Fruit fly (Drosophila melanogaster) whole organism, prepupa: ENCODE data around the gene Lmpt.

Experiments
- Blimp-1 ChIP-seq: fragments of 200-800 bp; sonication (Bioruptor generic); optimal IDR thresholded peaks from 3 replicates; lab custom pipeline; 2017; ENCODE audit warnings: missing biosample characterization, missing genetic modification characterization, mild to moderate bottlenecking, moderate library complexity, missing genetic modification reagents
- CG10631 ChIP-seq: fragments of 200-800 bp; sonication (Bioruptor generic); optimal IDR thresholded peaks from 2 replicates; lab custom pipeline; 2016; ENCODE audit warnings: missing biosample characterization, missing genetic modification characterization
- CG10669 ChIP-seq: fragments of 200-800 bp; sonication (Bioruptor generic); optimal IDR thresholded peaks from 3 replicates; lab custom pipeline; 2018; ENCODE audit warnings: missing biosample characterization, mild to moderate bottlenecking, missing genetic modification characterization, moderate library complexity
- CG11762 ChIP-seq: fragments of 200-800 bp; sonication (Bioruptor generic); optimal IDR thresholded peaks from 3 replicates; lab custom pipeline; 2016; ENCODE audit warnings: missing biosample characterization, missing genetic modification characterization; ENCODE audit not compliant: insufficient read depth
- CG15336 ChIP-seq: fragments of 200-800 bp; sonication (Bioruptor generic); IDR thresholded peaks from 2 replicates; pipeline ENCODE4 v1.3.6; 2022; ENCODE audit warnings: missing biosample characterization, missing genetic modification characterization
- CG16779 ChIP-seq: fragments of 200-800 bp; sonication (Bioruptor generic); optimal IDR thresholded peaks from 3 replicates; lab custom pipeline; 2017; ENCODE audit warnings: missing biosample characterization, mild to moderate bottlenecking, missing genetic modification characterization
- CG31627 ChIP-seq: fragments of 200-800 bp; sonication (Bioruptor generic); optimal IDR thresholded peaks from 3 replicates; lab custom pipeline; 2016; ENCODE audit warnings: missing biosample characterization, missing genetic modification characterization
- CG32006 ChIP-seq: fragments of 200-800 bp; sonication (Bioruptor generic); optimal IDR thresholded peaks from 3 replicates; lab custom pipeline; 2017; ENCODE audit warnings: missing biosample characterization, mild to moderate bottlenecking, missing genetic modification characterization
- CG34406 ChIP-seq: fragments of 200-800 bp; sonication (Bioruptor generic); optimal IDR thresholded peaks from 3 replicates; lab custom pipeline; 2016; ENCODE audit warnings: missing biosample characterization, missing genetic modification characterization
- CG3919 ChIP-seq: fragments of 200-800 bp; sonication (Bioruptor generic); optimal IDR thresholded peaks from 3 replicates; lab custom pipeline; 2016; ENCODE audit warnings: missing biosample characterization, missing genetic modification characterization
- CG4318 ChIP-seq: fragments of 200-800 bp; sonication (Bioruptor generic); optimal IDR thresholded peaks from 3 replicates; lab custom pipeline; 2017; ENCODE audit warnings: missing biosample characterization, mild to moderate bottlenecking, missing genetic modification characterization
- CG6163 ChIP-seq: fragments of 200-800 bp; sonication (Bioruptor generic); IDR thresholded peaks from 3 replicates; pipeline ENCODE4 v1.3.6; 2022; ENCODE audit warnings: missing biosample characterization, missing genetic modification characterization
- CG6808 ChIP-seq: fragments of 200-800 bp; sonication (Bioruptor generic); optimal IDR thresholded peaks from 3 replicates; lab custom pipeline; 2017; ENCODE audit warnings: missing biosample characterization, missing genetic modification characterization, mild to moderate bottlenecking, moderate library complexity, missing genetic modification reagents
- CG7368 ChIP-seq: fragments of 200-800 bp; sonication (Bioruptor generic); optimal IDR thresholded peaks from 3 replicates; lab custom pipeline; 2016; ENCODE audit warnings: missing biosample characterization, missing genetic modification characterization
- CG8119 ChIP-seq: fragments of 200-800 bp; sonication (Bioruptor generic); IDR thresholded peaks from 3 replicates; pipeline ENCODE4 v1.3.6; 2022; ENCODE audit warnings: missing biosample characterization, missing genetic modification characterization
- CG8319 ChIP-seq: fragments of 200-800 bp; sonication (Bioruptor generic); optimal IDR thresholded peaks from 3 replicates; lab custom pipeline; 2016; ENCODE audit warnings: missing biosample characterization, missing genetic modification characterization
- CG8632 ChIP-seq: fragments of 200-800 bp; sonication (Bioruptor generic); optimal IDR thresholded peaks from 3 replicates; lab custom pipeline; 2016; ENCODE audit warnings: missing biosample characterization, missing genetic modification characterization
- Eip78C ChIP-seq: fragments of 200-800 bp; sonication (Bioruptor generic); peaks from one replicate; lab custom pipeline; 2016; ENCODE audit warnings: missing biosample characterization, missing genetic modification characterization
- Ets21C ChIP-seq: fragments of 200-800 bp; sonication (Bioruptor generic); optimal IDR thresholded peaks from 3 replicates; lab custom pipeline; 2016; ENCODE audit warnings: missing biosample characterization, missing genetic modification characterization
- Gug ChIP-seq: fragments of 200-800 bp; sonication (Bioruptor generic); IDR thresholded peaks from 2 replicates; pipeline ENCODE4 v1.3.6; 2022; ENCODE audit warnings: missing biosample characterization, missing genetic modification characterization
- Hr4 ChIP-seq: fragments of 200-800 bp; sonication (Bioruptor generic); optimal IDR thresholded peaks from 3 replicates; lab custom pipeline; 2016; ENCODE audit warnings: missing biosample characterization, missing genetic modification characterization
- Met ChIP-seq: fragments of 200-800 bp; sonication (Bioruptor generic); optimal IDR thresholded peaks from 3 replicates; lab custom pipeline; 2016; ENCODE audit warnings: missing biosample characterization, missing genetic modification characterization
- Smox ChIP-seq: fragments of 200-800 bp; sonication (Bioruptor generic); optimal IDR thresholded peaks from 3 replicates; lab custom pipeline; 2016; ENCODE audit warnings: missing biosample characterization, missing genetic modification characterization
- Sox102F ChIP-seq: fragments of 200-800 bp; sonication (Bioruptor generic); optimal IDR thresholded peaks from 2 replicates; lab custom pipeline; 2016; ENCODE audit warnings: missing biosample characterization, mild to moderate bottlenecking, missing genetic modification characterization
- Sox14 ChIP-seq: fragments of 200-800 bp; sonication (Bioruptor generic); optimal IDR thresholded peaks from 3 replicates; lab custom pipeline; 2016; ENCODE audit warnings: missing biosample characterization, missing genetic modification characterization
- Sox15 ChIP-seq: fragments of 200-800 bp; sonication (Bioruptor generic); optimal IDR thresholded peaks from 3 replicates; lab custom pipeline; 2016; ENCODE audit warnings: missing biosample characterization, missing genetic modification characterization
- acj6 ChIP-seq: fragments of 200-800 bp; sonication (Bioruptor generic); optimal IDR thresholded peaks from 3 replicates; lab custom pipeline; 2016; ENCODE audit warnings: missing biosample characterization, missing genetic modification characterization
- cyc ChIP-seq: fragments of 200-800 bp; sonication (Bioruptor generic); optimal IDR thresholded peaks from 3 replicates; lab custom pipeline; 2016; ENCODE audit warnings: missing biosample characterization, missing genetic modification characterization
- dac ChIP-seq: fragments of 200-800 bp; sonication (Bioruptor generic); optimal IDR thresholded peaks from 2 replicates; lab custom pipeline; 2017; ENCODE audit warnings: missing biosample characterization, mild to moderate bottlenecking, missing genetic modification characterization
- dsx ChIP-seq: fragments of 200-800 bp; optimal IDR thresholded peaks from 3 replicates; lab custom pipeline; 2019; ENCODE audit warnings: missing biosample characterization, mild to moderate bottlenecking, missing genetic modification characterization, moderate library complexity; ENCODE audit not compliant: poor library complexity, severe bottlenecking
- eg ChIP-seq: fragments of 200-800 bp; sonication (Bioruptor generic); IDR thresholded peaks from 3 replicates; pipeline ENCODE4 v1.3.6; 2022; ENCODE audit warnings: missing biosample characterization, missing genetic modification characterization
- esn ChIP-seq: fragments of 200-800 bp; sonication (Bioruptor generic); optimal IDR thresholded peaks from 2 replicates; lab custom pipeline; 2016; ENCODE audit warnings: missing biosample characterization, mild to moderate bottlenecking, missing genetic modification characterization, moderate library complexity
- fkh ChIP-seq: fragments of 200-800 bp; sonication (Bioruptor generic); optimal IDR thresholded peaks from 3 replicates; lab custom pipeline; 2017; ENCODE audit warnings: missing biosample characterization, mild to moderate bottlenecking, missing genetic modification characterization, moderate library complexity
- net ChIP-seq: fragments of 200-800 bp; sonication (Bioruptor generic); optimal IDR thresholded peaks from 3 replicates; lab custom pipeline; 2016; ENCODE audit warnings: missing biosample characterization, missing genetic modification characterization
- spab ChIP-seq: fragments of 200-800 bp; sonication (Bioruptor generic); optimal IDR thresholded peaks from 2 replicates; lab custom pipeline; 2017; ENCODE audit warnings: missing biosample characterization, mild to moderate bottlenecking, missing genetic modification characterization, missing genetic modification reagents
- svp ChIP-seq: fragments of 200-800 bp; sonication (Bioruptor generic); peaks from one replicate; lab custom pipeline; 2016; ENCODE audit warnings: missing biosample characterization, missing genetic modification characterization
- topi ChIP-seq: fragments of 200-800 bp; sonication (Bioruptor generic); optimal IDR thresholded peaks from 3 replicates; lab custom pipeline; 2016; ENCODE audit warnings: missing biosample characterization, missing genetic modification characterization
- vri ChIP-seq: fragments of 200-800 bp; sonication (Bioruptor generic); optimal IDR thresholded peaks from 3 replicates; lab custom pipeline; 2016; ENCODE audit warnings: missing biosample characterization, mild to moderate bottlenecking, missing genetic modification characterization

The Lmpt gene

DNA sequence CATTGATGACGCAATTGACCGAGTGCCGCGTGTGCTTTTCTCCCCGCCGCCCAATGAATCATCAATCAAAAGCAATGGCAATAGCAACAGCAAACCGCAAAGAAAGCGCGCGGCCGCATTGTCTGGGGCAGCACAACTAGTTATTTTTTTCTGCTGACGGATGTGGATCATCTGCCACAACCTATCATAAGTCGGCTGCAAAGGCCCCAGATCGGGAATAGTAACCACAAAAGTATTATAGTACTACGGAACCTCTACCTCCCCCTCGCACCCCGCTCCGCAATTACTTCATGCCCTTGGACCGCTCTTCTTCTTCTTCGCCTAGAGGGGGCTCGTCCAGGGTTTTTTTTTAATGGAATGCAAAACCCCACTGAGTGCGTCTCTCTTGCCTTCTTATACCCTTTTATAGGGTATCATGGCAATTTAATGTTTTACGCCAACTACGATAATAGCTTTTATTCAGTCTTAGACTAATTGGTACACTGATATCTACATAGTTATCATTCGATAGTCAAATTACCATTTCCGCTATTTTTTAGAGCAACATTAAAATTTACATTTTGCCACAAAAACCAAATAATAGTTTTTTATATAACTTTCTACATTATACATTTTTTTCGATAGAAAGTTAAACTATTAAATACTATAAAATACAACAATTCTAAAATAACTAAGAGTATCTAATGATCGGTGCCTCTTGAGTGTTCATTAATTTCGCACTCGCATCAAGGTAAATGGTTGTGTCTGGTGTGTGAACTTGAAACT is 91.1 kb downstream of the Lmpt start (continued):
- TF ChIP-seq dsx (no peak), acj6 (GFP tag; lab: Kevin White, UChicago) (no peak), CG11762 (no peak), Gug (no peak), CG8319 (GFP tag; lab: Kevin White, UChicago) (no peak), CG16779 (tag; lab: Kevin White, UChicago) (no peak), Hr4 (GFP tag; lab: Kevin White, UChicago) (no peak), CG10669 (GFP tag; lab: Kevin White, UChicago) (peak; percentile 40), CG6808 (GFP tag; lab: Kevin White, UChicago) (peak; percentile 3), spab (no peak), CG7368 (GFP tag; lab: Kevin White, UChicago) (no peak), vri (GFP tag; lab: Kevin White, UChicago) (no peak), Sox102F (no peak), CG10631 (no peak), CG15336 (GFP tag; lab: Robert Waterston, UW) (no peak), eg (peak; percentile 64; the same call in 2 of the 3 replicates)

dm6 chr3L:16956768-16957533 is 91.9 kb downstream of the Lmpt start:
- TF ChIP-seq eg (peak; percentile 51), Gug (0 out of 2 replicates have a peak, but pooled peaks have one; percentile 11), CG6163 (GFP tag; lab: Robert Waterston, UW) (peak; percentile 30; the same call in 1 of the 3 replicates), Smox (GFP tag; lab: Kevin White, UChicago) (no peak), CG32006 (peak; percentile 48), Blimp-1 (GFP tag; lab: Kevin White, UChicago) (peak; percentile 33), esn (GFP tag; lab: Kevin White, UChicago) (peak; percentile 41), CG8119 (GFP tag; lab: Robert Waterston, UW) (peak; percentile 65; the same call in 2 of the 3 replicates), svp (GFP tag; lab: Kevin White, UChicago) (peak; percentile 67), net (GFP tag; lab: Kevin White, UChicago) (peak; percentile 36), Met (GFP tag; lab: Kevin White, UChicago) (peak; percentile 55), Sox15 (GFP tag; lab: Kevin White, UChicago) (peak; percentile 4), acj6 (GFP tag; lab: Kevin White, UChicago) (peak; percentile 23), CG10669 (GFP tag; lab: Kevin White, UChicago) (no peak), Hr4 (GFP tag; lab: Kevin White, UChicago) (peak; percentile 30), CG4318 (GFP tag; lab: Kevin White, UChicago) (no peak), CG16779 (tag; lab: Kevin White, UChicago) (no peak), CG3919 (GFP tag; lab: Kevin White, UChicago) (peak; percentile 25), Eip78C (GFP tag; lab: Kevin White, UChicago) (peak; percentile 67), dac (no peak), fkh (GFP tag; lab: Kevin White, UChicago) (peak; percentile 27), CG15336 (GFP tag; lab: Robert Waterston, UW) (peak; percentile 45), CG31627 (GFP tag; lab: Kevin White, UChicago) (peak; percentile 29), topi (GFP tag; lab: Kevin White, UChicago) (peak; percentile 26), Sox14 (no peak), CG8632 (GFP tag; lab: Kevin White, UChicago) (peak; percentile 37), cyc (peak; percentile 22), vri (GFP tag; lab: Kevin White, UChicago) (peak; percentile 63), CG34406 (GFP tag; lab: Kevin White, UChicago) (peak; percentile 34), Ets21C (GFP tag; lab: Kevin White, UChicago) (no peak), Sox102F (peak; percentile 28)
